Fruit fly (Drosophila melanogaster) whole organism: ENCODE data around the gene ACXC.

ENCODE experiments used
- CG8478 ChIP-seq: fragments of >200 bp; optimal IDR thresholded peaks from 2 replicates; lab custom pipeline; 2018; ENCODE audit warnings: inconsistent platforms
- Dll ChIP-seq: fragments of >200 bp; optimal IDR thresholded peaks from 2 replicates; lab custom pipeline; 2017
- EcR ChIP-seq, 2 experiments: fragments of >200 bp; optimal IDR thresholded peaks; 2 replicates each; lab custom pipeline; 2017; ENCODE audit warnings: missing biosample characterization in 2 of 2, missing genetic modification characterization in 2 of 2, missing genetic modification reagents in 2 of 2
- pan ChIP-seq: fragments of >200 bp; optimal IDR thresholded peaks from 2 replicates; lab custom pipeline; 2017
- psq ChIP-seq: fragments of >200 bp; optimal IDR thresholded peaks from 2 replicates; lab custom pipeline; 2017
- usp ChIP-seq: fragments of >200 bp; optimal IDR thresholded peaks from 2 replicates; lab custom pipeline; 2017; ENCODE audit warnings: missing biosample characterization, missing genetic modification characterization, mixed read lengths

Gene ACXC

DNA sequence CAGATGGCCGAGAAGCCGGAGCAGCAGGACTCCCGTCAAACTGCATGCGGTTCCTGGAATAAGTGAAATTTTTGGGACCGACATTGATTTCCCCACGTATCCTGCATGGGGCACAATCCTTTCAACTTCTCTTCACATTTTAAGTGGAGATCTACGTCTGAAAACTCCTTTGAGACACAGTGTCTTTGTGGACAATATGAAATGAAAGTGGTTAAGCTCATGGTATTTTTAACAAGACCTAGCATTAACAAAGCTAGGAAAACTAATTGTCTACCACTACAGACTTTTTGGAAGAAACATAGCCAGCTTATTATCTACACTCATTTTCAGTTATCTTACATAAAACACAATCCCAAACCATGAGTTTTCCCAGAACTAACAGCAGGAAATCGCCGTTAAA lies at the start of gene ACXC:
ACXC (plus strand) TSS at position 301 of the 400 bp plus-strand sequence.
- TF ChIP-seq CG8478 (lab: Kevin White, UChicago) (no peak), usp (no peak), Dll (lab: Kevin White, UChicago) (no peak), psq (lab: Kevin White, UChicago) (no peak), pan (lab: Kevin White, UChicago) (no peak), EcR (GFP tag; optimal IDR thresholded peaks at IDR 0.05; lab: Kevin White, UChicago) (no peak)

DNA sequence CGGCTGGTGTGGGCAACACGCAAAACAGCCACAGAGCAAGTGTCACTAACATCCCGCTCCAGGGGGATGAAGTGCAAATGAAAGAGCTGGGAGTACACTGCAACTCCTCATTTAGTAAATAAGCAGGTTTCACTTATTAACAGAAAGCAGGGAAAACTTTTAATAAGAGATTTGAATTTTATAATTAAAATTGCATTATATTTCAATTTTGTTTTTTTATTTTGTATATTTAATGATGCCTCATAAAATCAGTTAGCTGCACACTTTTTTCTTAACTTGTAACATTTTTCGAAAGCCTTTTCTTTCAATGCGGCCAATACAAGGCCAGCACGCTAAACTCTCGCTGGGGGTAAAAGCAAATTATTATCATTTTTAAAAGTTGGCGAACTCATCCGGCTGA lies 44.8 kb upstream of the ACXC start:
- TF ChIP-seq CG8478 (lab: Kevin White, UChicago) (no peak), Dll (lab: Kevin White, UChicago) (no peak), psq (lab: Kevin White, UChicago) (no peak), EcR (GFP tag; optimal IDR thresholded peaks at IDR 0.05; lab: Kevin White, UChicago) (no peak), usp (no peak), pan (lab: Kevin White, UChicago) (no peak)

DNA sequence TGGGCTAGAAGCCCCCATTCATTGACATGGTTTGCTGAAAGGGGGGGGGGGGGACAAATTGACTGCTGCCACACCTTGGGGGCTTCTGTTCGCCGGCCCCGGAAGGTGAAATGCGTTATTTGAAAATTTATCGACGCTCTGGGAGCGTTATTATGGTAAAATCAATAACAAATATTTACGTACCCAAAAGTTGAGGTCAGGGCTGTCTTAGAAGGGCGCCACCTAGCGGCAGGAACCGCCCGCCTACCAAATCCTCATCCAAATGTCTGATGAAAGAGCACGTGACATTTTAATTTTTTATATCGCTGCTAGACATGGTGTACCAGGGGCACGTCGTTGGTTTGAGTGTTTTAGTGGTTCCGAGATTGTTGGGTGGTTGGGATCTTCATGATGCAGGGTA lies 31.9 kb upstream of the ACXC start:
- TF ChIP-seq pan (lab: Kevin White, UChicago) (no peak), usp (no peak), Dll (lab: Kevin White, UChicago) (no peak), CG8478 (lab: Kevin White, UChicago) (no peak), EcR (GFP tag; optimal IDR thresholded peaks at IDR 0.05; lab: Kevin White, UChicago) (no peak), psq (lab: Kevin White, UChicago) (no peak)

DNA sequence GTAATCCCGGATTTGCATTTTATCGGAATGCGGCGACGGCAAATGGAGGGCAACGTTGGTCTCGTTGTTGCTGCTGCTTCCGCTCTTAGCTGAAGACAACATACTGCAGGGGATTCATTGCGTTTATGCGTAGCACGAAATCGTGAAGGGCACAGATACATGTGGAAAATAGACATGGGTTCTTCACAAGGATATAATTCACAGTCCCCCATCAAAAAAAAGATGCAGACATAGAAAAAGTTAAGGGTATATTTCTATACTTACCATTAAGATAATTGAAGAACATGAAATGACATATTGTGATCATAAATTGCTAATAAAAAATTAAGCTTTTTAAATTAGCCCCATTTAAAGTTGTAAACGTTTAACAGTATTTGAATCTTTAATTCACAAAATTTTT lies 20.7 kb upstream of the ACXC start:
- no peak for TF ChIP-seq EcR (GFP tag; optimal IDR thresholded peaks at IDR 0.05; lab: Kevin White, UChicago)
- no peak for TF ChIP-seq pan (lab: Kevin White, UChicago)
- no peak for TF ChIP-seq psq (lab: Kevin White, UChicago)
- TF ChIP-seq usp: no peak
- TF ChIP-seq Dll (lab: Kevin White, UChicago): no peak

DNA sequence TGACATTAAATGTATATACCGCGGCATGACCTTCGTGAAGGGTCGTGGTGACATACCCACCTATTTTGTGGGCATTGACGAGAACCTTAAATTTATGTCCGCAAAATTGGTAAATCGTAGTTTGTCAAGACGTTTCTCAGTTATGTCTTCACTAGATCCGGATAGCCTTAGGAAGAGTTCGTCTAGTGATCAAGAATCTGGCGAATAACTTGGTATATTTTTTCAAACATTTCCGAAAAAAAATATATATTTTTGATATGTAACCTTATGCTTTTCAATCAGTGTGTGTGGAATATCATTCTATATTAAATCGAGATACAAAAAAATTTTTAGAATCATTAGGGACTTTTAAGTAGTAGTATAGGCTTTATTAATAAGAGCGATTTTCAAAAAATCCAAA lies 4.2 kb downstream of the ACXC start, which contains the start of gene ACXB:
ACXB (plus strand) TSS at position 301 of the 400 bp plus-strand sequence.
- TF ChIP-seq Dll (lab: Kevin White, UChicago) (no peak), CG8478 (lab: Kevin White, UChicago) (no peak), psq (lab: Kevin White, UChicago) (no peak), usp (no peak), EcR (GFP tag; optimal IDR thresholded peaks at IDR 0.05; lab: Kevin White, UChicago) (no peak), pan (lab: Kevin White, UChicago) (no peak)

DNA sequence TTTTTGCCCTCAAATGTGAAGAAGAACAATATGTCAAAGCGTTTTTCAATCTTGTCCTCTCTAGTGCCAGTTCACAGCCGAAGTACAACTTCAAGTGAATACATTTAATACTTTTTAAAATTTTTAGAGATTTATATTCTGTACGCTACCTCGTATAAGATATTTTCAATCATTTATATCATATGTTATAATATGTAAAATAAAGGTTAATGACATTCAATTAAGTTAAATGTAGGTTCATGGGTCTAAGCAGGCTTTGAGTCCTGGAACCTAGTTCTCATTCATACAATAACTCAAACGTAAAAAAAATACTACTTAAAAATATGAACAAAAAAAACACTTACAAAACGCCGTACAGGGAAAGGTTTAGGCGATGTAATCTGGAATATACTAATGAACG lies 8.5 kb downstream of the ACXC start, which contains the start of gene ACXA:
ACXA (plus strand) TSS at position 301 of the 400 bp plus-strand sequence.
- no peak for TF ChIP-seq EcR (GFP tag; optimal IDR thresholded peaks at IDR 0.05; lab: Kevin White, UChicago)
- TF ChIP-seq Dll (lab: Kevin White, UChicago): no peak
- no peak for TF ChIP-seq psq (lab: Kevin White, UChicago)
- no peak for TF ChIP-seq pan (lab: Kevin White, UChicago)
- TF ChIP-seq usp: no peak
- TF ChIP-seq CG8478 (lab: Kevin White, UChicago): no peak

DNA sequence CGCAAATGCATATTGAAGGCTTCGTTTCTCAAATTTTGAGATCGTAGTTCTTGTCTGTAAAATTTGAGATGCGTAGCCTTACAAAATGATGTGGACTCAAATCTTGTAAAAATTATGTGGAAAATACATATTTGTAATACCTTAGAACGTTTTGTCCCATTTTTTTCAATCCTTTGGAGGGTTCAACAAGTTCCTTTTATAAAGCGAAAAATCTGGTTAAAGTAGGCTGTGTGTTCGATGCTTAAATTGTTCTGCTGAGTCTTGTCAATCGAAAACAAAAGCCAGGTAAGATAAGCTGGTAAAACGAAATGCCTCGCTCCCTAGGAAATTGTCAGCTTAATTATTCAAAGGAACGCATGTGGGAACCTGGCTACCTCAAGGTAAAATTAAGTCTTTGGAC lies 13.0 kb downstream of the ACXC start, which contains the start of gene ACXE:
ACXE (plus strand) TSS at position 301 of the 400 bp plus-strand sequence.
- TF ChIP-seq EcR (GFP tag; optimal IDR thresholded peaks at IDR 0.05; lab: Kevin White, UChicago) (no peak), Dll (lab: Kevin White, UChicago) (no peak), usp (no peak), psq (lab: Kevin White, UChicago) (no peak), pan (lab: Kevin White, UChicago) (no peak), CG8478 (lab: Kevin White, UChicago) (no peak)

DNA sequence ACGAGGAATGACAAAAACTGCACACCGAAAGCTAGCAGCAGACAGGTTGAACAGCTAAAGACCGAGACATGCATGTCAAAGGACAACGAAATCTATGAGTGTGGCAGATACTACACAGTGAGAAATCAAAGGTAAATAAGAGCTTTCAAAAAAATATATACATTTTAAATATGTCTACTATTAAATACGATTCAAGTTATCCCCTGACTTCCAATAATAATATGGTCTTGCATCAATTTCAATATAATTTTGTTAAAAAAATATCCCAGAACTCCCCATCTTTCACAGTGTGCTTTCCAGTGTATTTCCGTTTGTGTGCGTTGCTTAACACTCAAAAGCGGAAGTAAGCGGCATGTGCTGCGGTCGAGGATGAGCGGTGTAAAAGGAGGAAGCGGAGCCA lies 20.7 kb downstream of the ACXC start:
- no peak for TF ChIP-seq EcR (GFP tag; optimal IDR thresholded peaks at IDR 0.05; lab: Kevin White, UChicago)
- no peak for TF ChIP-seq pan (lab: Kevin White, UChicago)
- no peak for TF ChIP-seq CG8478 (lab: Kevin White, UChicago)
- TF ChIP-seq usp: no peak
- no peak for TF ChIP-seq Dll (lab: Kevin White, UChicago)
- no peak for TF ChIP-seq psq (lab: Kevin White, UChicago)

DNA sequence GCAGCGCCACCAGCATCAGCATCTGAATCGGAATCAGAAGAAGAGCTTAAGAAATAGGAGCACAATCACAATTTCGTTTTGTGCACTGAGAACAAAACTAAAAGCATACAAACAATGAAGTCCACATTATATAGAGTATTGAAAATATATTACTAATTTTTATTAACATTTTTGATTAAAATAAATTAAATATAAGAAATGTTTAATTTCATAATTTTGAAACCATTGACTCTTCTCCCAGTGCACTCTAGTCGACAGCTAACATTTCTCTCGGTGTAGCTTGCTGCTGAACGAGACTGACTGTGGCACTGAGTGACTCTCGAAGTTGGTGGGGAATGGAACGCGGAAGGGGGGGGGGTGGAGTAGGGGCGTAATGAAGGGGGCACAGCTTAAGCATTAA lies 38.4 kb downstream of the ACXC start:
- no peak for TF ChIP-seq pan (lab: Kevin White, UChicago)

DNA sequence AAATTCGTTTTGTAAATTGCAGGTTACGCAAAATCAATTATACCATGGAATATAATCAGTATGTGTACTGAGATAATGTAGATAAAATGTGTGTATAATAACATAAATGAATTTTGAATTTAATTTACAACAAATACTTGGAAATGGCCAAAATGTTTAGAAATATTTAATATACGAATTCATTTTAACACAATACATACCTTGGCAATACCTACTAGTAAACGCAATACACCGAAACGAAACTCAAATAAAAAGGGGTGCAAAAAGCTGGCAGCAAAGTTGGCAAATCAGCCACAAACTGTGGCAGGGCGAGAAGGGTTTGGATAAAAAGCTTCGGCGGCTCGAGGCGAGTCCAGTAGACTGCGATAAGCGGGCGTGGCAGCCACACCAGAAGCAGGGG lies 54.0 kb downstream of the ACXC start, which contains the start of gene CG16800:
CG16800 (plus strand) TSS at position 301 of the 400 bp plus-strand sequence.
- no peak for TF ChIP-seq pan (lab: Kevin White, UChicago)
- no peak for TF ChIP-seq EcR (GFP tag; optimal IDR thresholded peaks at IDR 0.05; lab: Kevin White, UChicago)
- TF ChIP-seq Dll (lab: Kevin White, UChicago): no peak
- no peak for TF ChIP-seq psq (lab: Kevin White, UChicago)
- no peak for TF ChIP-seq CG8478 (lab: Kevin White, UChicago)
- no peak for TF ChIP-seq usp
